Worm (Caenorhabditis elegans): ENCODE results near the gene gyf-1.

The gyf-1 gene

ce11 chrII:6705593-6706228, 21.7 kb downstream of the gyf-1 start, which contains the start of gene rpy-1 (continued):
- TF ChIP-seq efl-1 (optimal IDR thresholded peaks at IDR 0.05) (no peak), efl-1 (GFP tag; optimal IDR thresholded peaks at IDR 0.05 in 1 of 2) (peak in 1 of 2 experiments; percentile 41), skn-1 (tag; optimal IDR thresholded peaks at IDR 0.05) (no peak), swsn-7 (tag; optimal IDR thresholded peaks at IDR 0.05) (no peak), C04F5.9 (tag; optimal IDR thresholded peaks at IDR 0.05) (no peak), hlh-4 (tag; optimal IDR thresholded peaks at IDR 0.05) (no peak), lin-13 (GFP tag; optimal IDR thresholded peaks at IDR 0.05) (no peak), lin-15B (tag; optimal IDR thresholded peaks at IDR 0.05) (no peak), nhr-12 (tag; optimal IDR thresholded peaks at IDR 0.05) (no peak), sptf-1 (tag; optimal IDR thresholded peaks at IDR 0.05) (no peak), ceh-63 (GFP tag; optimal IDR thresholded peaks at IDR 0.05) (no peak), F16B12.6 (tag; optimal IDR thresholded peaks at IDR 0.05) (no peak), pqm-1 (tag; optimal IDR thresholded peaks at IDR 0.05) (no peak), nhr-77 (tag; optimal IDR thresholded peaks at IDR 0.05) (no peak), nhr-20 (tag; optimal IDR thresholded peaks at IDR 0.05) (peak; percentile 21), nhr-47 (tag; optimal IDR thresholded peaks at IDR 0.05) (no peak), nhr-76 (tag; optimal IDR thresholded peaks at IDR 0.05) (no peak), ceh-90 (tag; optimal IDR thresholded peaks at IDR 0.05) (no peak), ces-1 (GFP tag; optimal IDR thresholded peaks at IDR 0.05) (no peak), hpl-2 (GFP tag; optimal IDR thresholded peaks at IDR 0.05) (no peak), lin-39 (tag; optimal IDR thresholded peaks at IDR 0.05) (peak; percentile 61), dsc-1 (tag; optimal IDR thresholded peaks at IDR 0.05) (peak; percentile 58), alr-1 (tag; optimal IDR thresholded peaks at IDR 0.05; ENCODE audit: borderline replicate concordance) (no peak), isw-1 (GFP tag; IDR thresholded peaks at IDR 0.05) (no peak), pag-3 (tag; optimal IDR thresholded peaks at IDR 0.05; ENCODE audit: borderline replicate concordance, insufficient read depth) (no peak), sup-37 (GFP tag; optimal IDR thresholded peaks at IDR 0.05) (no peak), tlp-1 (tag; optimal IDR thresholded peaks at IDR 0.05) (no peak), dpl-1 (GFP tag; optimal IDR thresholded peaks at IDR 0.05) (no peak), grh-1 (GFP tag; IDR thresholded peaks at IDR 0.05) (no peak), ztf-11 (tag; optimal IDR thresholded peaks at IDR 0.05) (no peak), snu-23 (GFP tag; optimal IDR thresholded peaks at IDR 0.05) (peak; percentile 36), hlh-17 (GFP tag; optimal IDR thresholded peaks at IDR 0.05; ENCODE audit: borderline replicate concordance) (no peak), nhr-85 (tag) (peak; percentile 7), nhr-11 (tag; optimal IDR thresholded peaks at IDR 0.05) (no peak), unc-30 (tag; optimal IDR thresholded peaks at IDR 0.05) (no peak), lin-35 (GFP tag; optimal IDR thresholded peaks at IDR 0.05) (no peak), nhr-28 (tag; optimal IDR thresholded peaks at IDR 0.05) (no peak), fos-1 (tag; optimal IDR thresholded peaks at IDR 0.05) (no peak), lin-14 (GFP tag; optimal IDR thresholded peaks at IDR 0.05) (peak; percentile 76), fkh-4 (tag; optimal IDR thresholded peaks at IDR 0.05; ENCODE audit: borderline replicate concordance) (no peak), egl-27 (tag; optimal IDR thresholded peaks at IDR 0.05) (no peak), nhr-90 (tag; optimal IDR thresholded peaks at IDR 0.05; ENCODE audit: poor library complexity) (no peak), efl-3 (GFP tag; optimal IDR thresholded peaks at IDR 0.05) (no peak), aha-1 (tag; optimal IDR thresholded peaks at IDR 0.05) (no peak), irx-1 (tag; optimal IDR thresholded peaks at IDR 0.05) (no peak)

Measured in whole organism, L1 larva.